Fruit fly (Drosophila melanogaster) whole organism, embryonic: ENCODE results near the gene ph-p.
A peak's percentile ranks its signal among the peaks of the same experiment; 100 is the strongest.

Source experiments
- ATbp ChIP-seq: fragments of 200-800 bp; sonication (Bioruptor generic); optimal IDR thresholded peaks from 2 replicates; lab custom pipeline; 2017; ENCODE audit warnings: missing biosample characterization, mild to moderate bottlenecking, missing genetic modification characterization, missing genetic modification reagents
- Adf1 ChIP-seq: fragments of 200-800 bp; sonication (Bioruptor generic); IDR thresholded peaks from 2 replicates; pipeline ENCODE4 v1.3.6; 2022; ENCODE audit warnings: missing biosample characterization, missing genetic modification characterization
- Asciz ChIP-seq: fragments of 200-800 bp; sonication (Bioruptor generic); optimal IDR thresholded peaks from 2 replicates; lab custom pipeline; 2017; ENCODE audit warnings: missing biosample characterization, mild to moderate bottlenecking, missing genetic modification characterization, missing genetic modification reagents
- Atf6 ChIP-seq: fragments of 200-800 bp; sonication (Bioruptor generic); IDR thresholded peaks from 2 replicates; pipeline ENCODE4 v1.3.6; 2022; ENCODE audit warnings: missing biosample characterization, missing genetic modification characterization
- C15 ChIP-seq: fragments of 200-800 bp; sonication (Bioruptor generic); IDR thresholded peaks from 3 replicates; pipeline ENCODE4 v1.3.6; 2022; ENCODE audit warnings: missing biosample characterization, missing genetic modification characterization
- CG10274 ChIP-seq: fragments of 200-800 bp; sonication (Bioruptor generic); optimal IDR thresholded peaks from 3 replicates; lab custom pipeline; 2017; ENCODE audit warnings: missing biosample characterization, mild to moderate bottlenecking, missing genetic modification characterization
- CG12219 ChIP-seq: fragments of 200-800 bp; sonication (Bioruptor generic); optimal IDR thresholded peaks from 3 replicates; lab custom pipeline; 2018; ENCODE audit warnings: missing biosample characterization, mild to moderate bottlenecking, missing genetic modification characterization
- CG14050 ChIP-seq: fragments of 200-800 bp; sonication (Bioruptor generic); IDR thresholded peaks from 3 replicates; pipeline ENCODE4 v1.3.6; 2022; ENCODE audit warnings: missing biosample characterization, missing genetic modification characterization
- CG14860 ChIP-seq: fragments of 200-800 bp; sonication (Bioruptor generic); IDR thresholded peaks from 3 replicates; pipeline ENCODE4 v1.3.6; 2022; ENCODE audit warnings: missing biosample characterization, missing genetic modification characterization; ENCODE audit not compliant: partially characterized antibody
- CG15479 ChIP-seq: fragments of 200-800 bp; sonication (Bioruptor generic); optimal IDR thresholded peaks from 3 replicates; lab custom pipeline; 2019; ENCODE audit warnings: missing biosample characterization, mild to moderate bottlenecking, missing genetic modification characterization, moderate library complexity
- CG18476 ChIP-seq: fragments of 200-800 bp; sonication (Bioruptor generic); optimal IDR thresholded peaks from 2 replicates; lab custom pipeline; 2016; ENCODE audit warnings: missing biosample characterization, mild to moderate bottlenecking, missing genetic modification characterization
- CG2120 ChIP-seq: fragments of 200-800 bp; sonication (Bioruptor generic); optimal IDR thresholded peaks from 3 replicates; lab custom pipeline; 2016; ENCODE audit warnings: missing biosample characterization, missing genetic modification characterization
- CG3163 ChIP-seq: fragments of 200-800 bp; sonication (Bioruptor generic); optimal IDR thresholded peaks from 3 replicates; lab custom pipeline; 2016; ENCODE audit warnings: missing biosample characterization, missing genetic modification characterization
- CG3281 ChIP-seq: fragments of 200-800 bp; sonication (Bioruptor generic); optimal IDR thresholded peaks from 3 replicates; lab custom pipeline; 2017; ENCODE audit warnings: missing biosample characterization, mild to moderate bottlenecking, missing genetic modification characterization
- CG42726 ChIP-seq: fragments of 200-800 bp; sonication (Bioruptor generic); IDR thresholded peaks from 2 replicates; pipeline ENCODE4 v1.3.6; 2022; ENCODE audit warnings: missing biosample characterization, missing genetic modification characterization; ENCODE audit not compliant: partially characterized antibody
- CG5953 ChIP-seq: fragments of 200-800 bp; sonication (Bioruptor generic); IDR thresholded peaks from 2 replicates; pipeline ENCODE4 v1.3.6; 2022; ENCODE audit warnings: missing biosample characterization, missing genetic modification characterization
- CG6272 ChIP-seq: fragments of 200-800 bp; sonication (Bioruptor generic); IDR thresholded peaks from 2 replicates; pipeline ENCODE4 v1.3.6; 2022; ENCODE audit warnings: missing biosample characterization, missing genetic modification characterization
- CG8281 ChIP-seq: fragments of 200-800 bp; sonication (Bioruptor generic); optimal IDR thresholded peaks from 2 replicates; lab custom pipeline; 2018; ENCODE audit warnings: missing biosample characterization, mild to moderate bottlenecking, missing genetic modification characterization, moderate library complexity
- CoRest ChIP-seq: fragments of 200-800 bp; sonication (Bioruptor generic); optimal IDR thresholded peaks from 3 replicates; lab custom pipeline; 2018; ENCODE audit warnings: missing biosample characterization, mild to moderate bottlenecking, missing genetic modification characterization, moderate library complexity
- Dek ChIP-seq: fragments of 200-800 bp; sonication (Bioruptor generic); optimal IDR thresholded peaks from 3 replicates; lab custom pipeline; 2019; ENCODE audit warnings: missing biosample characterization, mild to moderate bottlenecking, missing genetic modification characterization, moderate library complexity
- Dip3 ChIP-seq: fragments of 200-800 bp; sonication (Bioruptor generic); optimal IDR thresholded peaks from 3 replicates; lab custom pipeline; 2016; ENCODE audit warnings: missing biosample characterization, missing genetic modification characterization
- Dref ChIP-seq: fragments of 200-800 bp; sonication (Bioruptor generic); IDR thresholded peaks from 2 replicates; pipeline ENCODE4 v1.3.6; 2022; ENCODE audit warnings: missing biosample characterization, missing genetic modification characterization
- Ets97D ChIP-seq: fragments of 200-800 bp; sonication (Bioruptor generic); optimal IDR thresholded peaks from 3 replicates; lab custom pipeline; 2016; ENCODE audit warnings: missing biosample characterization, missing genetic modification characterization
- Fer1 ChIP-seq: fragments of 200-800 bp; sonication (Bioruptor generic); optimal IDR thresholded peaks from 2 replicates; lab custom pipeline; 2017; ENCODE audit warnings: missing biosample characterization, mild to moderate bottlenecking, missing genetic modification characterization
- MBD-R2 ChIP-seq: fragments of 200-800 bp; sonication (Bioruptor generic); IDR thresholded peaks from 2 replicates; pipeline ENCODE4 v1.3.6; 2022; ENCODE audit warnings: missing biosample characterization, missing genetic modification characterization
- Meics ChIP-seq: fragments of 200-800 bp; sonication (Bioruptor generic); optimal IDR thresholded peaks from 2 replicates; lab custom pipeline; 2017; ENCODE audit warnings: missing biosample characterization, mild to moderate bottlenecking, missing genetic modification characterization
- Poxn ChIP-seq: fragments of 200-800 bp; sonication (Bioruptor generic); IDR thresholded peaks from 2 replicates; pipeline ENCODE4 v1.3.6; 2022; ENCODE audit warnings: missing biosample characterization, missing genetic modification characterization
- Ptx1 ChIP-seq: fragments of 200-800 bp; sonication (Bioruptor generic); IDR thresholded peaks from 2 replicates; pipeline ENCODE4 v1.3.6; 2022; ENCODE audit warnings: missing biosample characterization, missing genetic modification characterization
- Spps ChIP-seq: fragments of 200-800 bp; sonication (Bioruptor generic); optimal IDR thresholded peaks from 2 replicates; lab custom pipeline; 2018; ENCODE audit warnings: missing biosample characterization, mild to moderate bottlenecking, missing genetic modification characterization
- Ssrp ChIP-seq: fragments of 200-800 bp; sonication (Bioruptor generic); optimal IDR thresholded peaks from 2 replicates; lab custom pipeline; 2018; ENCODE audit warnings: missing biosample characterization, mild to moderate bottlenecking, missing genetic modification characterization, moderate library complexity
- abd-A ChIP-seq: fragments of 200-800 bp; sonication (Bioruptor generic); optimal IDR thresholded peaks from 3 replicates; lab custom pipeline; 2019; ENCODE audit warnings: missing biosample characterization, mild to moderate bottlenecking, missing genetic modification characterization, moderate library complexity
- ara ChIP-seq: fragments of 200-800 bp; sonication (Bioruptor generic); IDR thresholded peaks from 2 replicates; pipeline ENCODE4 v1.3.6; 2022; ENCODE audit warnings: missing biosample characterization, missing genetic modification characterization
- dpn ChIP-seq, 2 experiments: fragments of 200-800 bp; sonication (Bioruptor generic); optimal IDR thresholded peaks; 3 replicates each; lab custom pipeline; 2016; ENCODE audit warnings: missing biosample characterization in 2 of 2, missing genetic modification characterization in 2 of 2
- fd64A ChIP-seq: fragments of 200-800 bp; sonication (Bioruptor generic); optimal IDR thresholded peaks from 3 replicates; lab custom pipeline; 2018; ENCODE audit warnings: missing biosample characterization, mild to moderate bottlenecking, missing genetic modification characterization
- gcm2 ChIP-seq: fragments of 200-800 bp; sonication (Bioruptor generic); optimal IDR thresholded peaks from 2 replicates; lab custom pipeline; 2016; ENCODE audit warnings: missing biosample characterization, missing genetic modification characterization
- gro ChIP-seq: fragments of 200-800 bp; sonication (Bioruptor generic); optimal IDR thresholded peaks from 2 replicates; lab custom pipeline; 2016; ENCODE audit warnings: missing biosample characterization, missing genetic modification characterization
- jigr1 ChIP-seq: fragments of 200-800 bp; sonication (Bioruptor generic); IDR thresholded peaks from 3 replicates; pipeline ENCODE4 v1.3.6; 2022; ENCODE audit warnings: missing biosample characterization, missing genetic modification characterization
- nerfin-1 ChIP-seq: fragments of 200-800 bp; sonication (Bioruptor generic); optimal IDR thresholded peaks from 3 replicates; lab custom pipeline; 2019; ENCODE audit warnings: missing biosample characterization, mild to moderate bottlenecking, missing genetic modification characterization, moderate library complexity
- onecut ChIP-seq: fragments of 200-800 bp; sonication (Bioruptor generic); IDR thresholded peaks from 2 replicates; pipeline ENCODE4 v1.3.6; 2022; ENCODE audit warnings: missing biosample characterization, missing genetic modification characterization
- pros ChIP-seq: fragments of 200-800 bp; sonication (Bioruptor generic); optimal IDR thresholded peaks from 3 replicates; lab custom pipeline; 2019; ENCODE audit warnings: missing biosample characterization, mild to moderate bottlenecking, missing genetic modification characterization, moderate library complexity
- ro ChIP-seq: fragments of 200-800 bp; sonication (Bioruptor generic); IDR thresholded peaks from 2 replicates; pipeline ENCODE4 v1.3.6; 2022; ENCODE audit warnings: missing biosample characterization, missing genetic modification characterization
- salm ChIP-seq: fragments of 200-800 bp; sonication (Bioruptor generic); optimal IDR thresholded peaks from 2 replicates; lab custom pipeline; 2018; ENCODE audit warnings: missing biosample characterization, mild to moderate bottlenecking, missing genetic modification characterization
- sd ChIP-seq: fragments of 200-800 bp; sonication (Bioruptor generic); optimal IDR thresholded peaks from 3 replicates; lab custom pipeline; 2018; ENCODE audit warnings: missing biosample characterization, mild to moderate bottlenecking, missing genetic modification characterization, moderate library complexity
- tgo ChIP-seq: fragments of 200-800 bp; sonication (Bioruptor generic); IDR thresholded peaks from 3 replicates; pipeline ENCODE4 v1.3.6; 2022; ENCODE audit warnings: missing biosample characterization, missing genetic modification characterization
- tio ChIP-seq: fragments of 200-800 bp; sonication (Bioruptor generic); optimal IDR thresholded peaks from 2 replicates; lab custom pipeline; 2017; ENCODE audit warnings: missing biosample characterization, missing genetic modification characterization, inconsistent platforms
- trem ChIP-seq: fragments of 200-800 bp; optimal IDR thresholded peaks from 3 replicates; lab custom pipeline; 2019; ENCODE audit warnings: missing biosample characterization, mild to moderate bottlenecking, missing genetic modification characterization, moderate library complexity
- twi ChIP-seq: fragments of 200-800 bp; optimal IDR thresholded peaks from 2 replicates; lab custom pipeline; 2019; ENCODE audit warnings: missing biosample characterization, mild to moderate bottlenecking, missing genetic modification characterization, moderate library complexity
- unc-4 ChIP-seq: fragments of 200-800 bp; sonication (Bioruptor generic); IDR thresholded peaks from 2 replicates; pipeline ENCODE4 v1.3.6; 2022; ENCODE audit warnings: missing biosample characterization, missing genetic modification characterization; ENCODE audit not compliant: partially characterized antibody
- vfl ChIP-seq: fragments of 200-800 bp; sonication (Bioruptor generic); optimal IDR thresholded peaks from 2 replicates; lab custom pipeline; 2016; ENCODE audit warnings: missing biosample characterization, missing genetic modification characterization

Gene ph-p

DNA sequence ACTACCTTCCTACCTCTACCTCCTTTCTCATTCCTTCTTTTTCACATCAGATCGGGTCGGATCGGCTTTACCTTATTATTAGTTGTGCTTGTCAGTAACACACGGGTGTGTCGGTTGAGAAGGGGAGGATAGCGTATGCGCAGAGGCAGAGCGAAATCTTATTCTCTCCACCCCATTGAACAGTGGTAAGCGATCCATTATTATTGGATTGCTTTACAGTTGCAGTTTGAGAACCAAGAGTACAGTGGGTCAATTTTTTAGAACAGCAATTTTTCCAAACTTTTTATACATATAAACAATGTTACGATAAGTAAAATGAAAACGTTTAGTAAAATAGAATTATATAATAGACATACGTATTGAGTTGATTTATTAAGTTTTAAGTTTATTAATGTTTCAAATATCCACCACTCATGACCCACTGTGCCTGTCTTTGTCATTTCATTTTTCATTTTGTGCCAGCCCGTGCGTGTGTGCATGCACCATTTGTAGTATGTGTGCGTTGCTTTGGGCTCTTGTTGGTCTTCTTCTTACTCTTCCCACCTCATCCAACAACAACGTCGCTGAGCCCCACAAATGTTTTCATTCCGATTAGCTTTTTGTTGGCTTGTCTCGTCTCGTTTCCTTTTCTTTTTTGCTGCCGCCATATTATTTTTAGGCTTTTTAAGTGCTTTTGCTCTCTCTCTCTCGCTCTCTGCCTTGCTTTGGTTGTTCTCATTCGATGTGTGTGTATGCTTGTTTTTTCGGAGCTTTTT, 407 bp downstream of the ph-p start (continued):
- TF ChIP-seq CG14050 (GFP tag; lab: Robert Waterston, UW) (peak; percentile 98), abd-A (tag; lab: Kevin White, UChicago) (peak; percentile 76), nerfin-1 (peak; percentile 99), twi (tag; lab: Kevin White, UChicago) (peak; percentile 97), sd (peak; percentile 90), tgo (peak; percentile 99), Meics (GFP tag; lab: Kevin White, UChicago) (peak; percentile 99), CG8281 (tag; lab: Kevin White, UChicago) (peak; percentile 95), CG18476 (peak; percentile 99), MBD-R2 (peak; percentile 96), Spps (tag; lab: Kevin White, UChicago) (peak; percentile 100), CG10274 (peak; percentile 96), C15 (GFP tag; lab: Robert Waterston, UW) (peak; percentile 97), salm (tag; lab: Kevin White, UChicago) (peak; percentile 99), Dref (GFP tag; lab: Robert Waterston, UW) (peak; percentile 42), CG14860 (peak; percentile 77), CG2120 (peak; percentile 98), trem (tag; lab: Kevin White, UChicago) (peak; percentile 97), vfl (GFP tag; lab: Kevin White, UChicago) (peak; percentile 96), gcm2 (GFP tag; lab: Kevin White, UChicago) (peak; percentile 93), ro (GFP tag; lab: Robert Waterston, UW) (peak; percentile 96), onecut (GFP tag; lab: Robert Waterston, UW) (peak; percentile 95), Ptx1 (GFP tag; lab: Robert Waterston, UW) (peak; percentile 99), Dip3 (peak; percentile 97), Ets97D (peak; percentile 46), gro (GFP tag; lab: Kevin White, UChicago) (peak; percentile 92), CoRest (peak; percentile 100), unc-4 (GFP tag; lab: Robert Waterston, UW) (no peak), Dek (tag; lab: Kevin White, UChicago) (peak; percentile 99), Asciz (GFP tag; lab: Kevin White, UChicago) (peak; percentile 99), dpn (GFP tag; optimal IDR thresholded peaks at IDR 0.05; lab: Kevin White, UChicago) (peak; percentile 91 to 98), CG5953 (peak; percentile 96), Fer1 (peak; percentile 100), CG12219 (GFP tag; lab: Kevin White, UChicago) (peak; percentile 99), Adf1 (GFP tag; lab: Robert Waterston, UW) (peak; percentile 65), Poxn (peak; percentile 97), CG42726 (GFP tag; lab: Robert Waterston, UW) (no peak; the same call in 1 of the 2 replicates), CG3163 (GFP tag; lab: Kevin White, UChicago) (peak; percentile 35), CG3281 (peak; percentile 99), CG6272 (GFP tag; lab: Robert Waterston, UW) (peak; percentile 97), Ssrp (tag; lab: Kevin White, UChicago) (peak; percentile 99), ATbp (peak; percentile 98), tio (peak; percentile 99), CG15479 (GFP tag; lab: Kevin White, UChicago) (peak; percentile 92), fd64A (GFP tag; lab: Kevin White, UChicago) (peak; percentile 97), jigr1 (peak; percentile 98), ara (peak; percentile 99), pros (GFP tag; lab: Kevin White, UChicago) (peak; percentile 99), Atf6 (peak; percentile 99)
